Fruit fly (Drosophila melanogaster) whole organism, embryonic: ENCODE results near the gene CG2104.

Experiments
- Aef1 ChIP-seq: fragments of 200-800 bp; sonication (Bioruptor generic); IDR thresholded peaks from 3 replicates; pipeline ENCODE4 v1.3.6; 2022; ENCODE audit warnings: missing biosample characterization, missing genetic modification characterization
- B-H2 ChIP-seq: fragments of 200-800 bp; sonication (Bioruptor generic); optimal IDR thresholded peaks from 2 replicates; lab custom pipeline; 2018; ENCODE audit warnings: missing biosample characterization, mild to moderate bottlenecking, missing genetic modification characterization
- BEAF-32 ChIP-seq: fragments of 200-800 bp; sonication (Bioruptor generic); optimal IDR thresholded peaks from 3 replicates; lab custom pipeline; 2017; ENCODE audit warnings: missing biosample characterization, missing genetic modification characterization, mild to moderate bottlenecking, moderate library complexity, missing genetic modification reagents
- CG10654 ChIP-seq: fragments of 200-800 bp; sonication (Bioruptor generic); optimal IDR thresholded peaks from 2 replicates; lab custom pipeline; 2016; ENCODE audit warnings: missing biosample characterization, missing genetic modification characterization
- CG11696 ChIP-seq: fragments of 200-800 bp; sonication (Bioruptor generic); IDR thresholded peaks from 2 replicates; pipeline ENCODE4 v1.3.6; 2022; ENCODE audit warnings: missing biosample characterization, missing genetic modification characterization
- CG12744 ChIP-seq: fragments of 200-800 bp; sonication (Bioruptor generic); optimal IDR thresholded peaks from 2 replicates; lab custom pipeline; 2016; ENCODE audit warnings: missing biosample characterization, missing genetic modification characterization
- CG14667 ChIP-seq: fragments of 200-800 bp; sonication (Bioruptor generic); IDR thresholded peaks from 2 replicates; pipeline ENCODE4 v1.3.6; 2022; ENCODE audit warnings: missing biosample characterization, missing genetic modification characterization
- CG1529 ChIP-seq: fragments of 200-800 bp; sonication (Bioruptor generic); optimal IDR thresholded peaks from 3 replicates; lab custom pipeline; 2018; ENCODE audit warnings: missing biosample characterization, missing genetic modification characterization
- CG15479 ChIP-seq: fragments of 200-800 bp; sonication (Bioruptor generic); optimal IDR thresholded peaks from 3 replicates; lab custom pipeline; 2019; ENCODE audit warnings: missing biosample characterization, mild to moderate bottlenecking, missing genetic modification characterization, moderate library complexity
- CG16863 ChIP-seq: fragments of 200-800 bp; sonication (Bioruptor generic); optimal IDR thresholded peaks from 3 replicates; lab custom pipeline; 2016; ENCODE audit warnings: missing biosample characterization, missing genetic modification characterization
- CG17328 ChIP-seq: fragments of 200-800 bp; sonication (Bioruptor generic); IDR thresholded peaks from 2 replicates; pipeline ENCODE4 v1.3.6; 2022; ENCODE audit warnings: missing biosample characterization, missing genetic modification characterization
- CG17385 ChIP-seq: fragments of 200-800 bp; sonication (Bioruptor generic); optimal IDR thresholded peaks from 3 replicates; lab custom pipeline; 2018; ENCODE audit warnings: missing biosample characterization, mild to moderate bottlenecking, missing genetic modification characterization
- CG17912 ChIP-seq: fragments of 200-800 bp; sonication (Bioruptor generic); optimal IDR thresholded peaks from 2 replicates; lab custom pipeline; 2018; ENCODE audit warnings: missing biosample characterization, mild to moderate bottlenecking, missing genetic modification characterization
- CG18011 ChIP-seq: fragments of 200-800 bp; sonication (Bioruptor generic); optimal IDR thresholded peaks from 2 replicates; lab custom pipeline; 2017; ENCODE audit warnings: missing biosample characterization, missing genetic modification characterization, mild to moderate bottlenecking, moderate library complexity, missing genotype
- CG2678 ChIP-seq: fragments of 200-800 bp; sonication (Bioruptor generic); optimal IDR thresholded peaks from 3 replicates; lab custom pipeline; 2019; ENCODE audit warnings: missing biosample characterization, mild to moderate bottlenecking, missing genetic modification characterization, moderate library complexity
- CG2712 ChIP-seq: fragments of 200-800 bp; optimal IDR thresholded peaks from 3 replicates; lab custom pipeline; 2019; ENCODE audit warnings: missing biosample characterization, mild to moderate bottlenecking, missing genetic modification characterization, moderate library complexity
- CG32532 ChIP-seq: fragments of 200-800 bp; sonication (Bioruptor generic); IDR thresholded peaks from 2 replicates; pipeline ENCODE4 v1.3.6; 2022; ENCODE audit warnings: missing biosample characterization, missing genetic modification characterization
- CG32767 ChIP-seq: fragments of 200-800 bp; sonication (Bioruptor generic); IDR thresholded peaks from 2 replicates; pipeline ENCODE4 v1.3.6; 2022; ENCODE audit warnings: missing biosample characterization, missing genetic modification characterization
- CG3407 ChIP-seq: fragments of 200-800 bp; sonication (Bioruptor generic); optimal IDR thresholded peaks from 2 replicates; lab custom pipeline; 2018; ENCODE audit warnings: missing biosample characterization, mild to moderate bottlenecking, missing genetic modification characterization
- CG7271 ChIP-seq: fragments of 200-800 bp; sonication (Bioruptor generic); optimal IDR thresholded peaks from 2 replicates; lab custom pipeline; 2018; ENCODE audit warnings: missing biosample characterization, mild to moderate bottlenecking, missing genetic modification characterization, moderate library complexity
- CG7357 ChIP-seq: fragments of 200-800 bp; sonication (Bioruptor generic); IDR thresholded peaks from 3 replicates; pipeline ENCODE4 v1.3.6; 2022; ENCODE audit warnings: missing biosample characterization, missing genetic modification characterization
- CG9727 ChIP-seq: fragments of 200-800 bp; sonication (Bioruptor generic); optimal IDR thresholded peaks from 3 replicates; lab custom pipeline; 2017; ENCODE audit warnings: missing biosample characterization, mild to moderate bottlenecking, missing genetic modification characterization
- CHES-1-like ChIP-seq: fragments of 200-800 bp; sonication (Bioruptor generic); optimal IDR thresholded peaks from 2 replicates; lab custom pipeline; 2016; ENCODE audit warnings: missing biosample characterization, missing genetic modification characterization
- D19B ChIP-seq: fragments of 200-800 bp; sonication (Bioruptor generic); optimal IDR thresholded peaks from 2 replicates; lab custom pipeline; 2017; ENCODE audit warnings: missing biosample characterization, mild to moderate bottlenecking, missing genetic modification characterization
- Dfd ChIP-seq, 2 experiments: fragments of >200 bp; optimal IDR thresholded peaks; 2 replicates each; lab custom pipeline; 2017; ENCODE audit warnings: missing biosample characterization in 2 of 2, missing genetic modification characterization in 2 of 2
- Doc3 ChIP-seq: fragments of 200-800 bp; sonication (Bioruptor generic); IDR thresholded peaks from 3 replicates; pipeline ENCODE4 v1.3.6; 2022; ENCODE audit warnings: missing biosample characterization, missing genetic modification characterization; ENCODE audit not compliant: partially characterized antibody
- Fer1 ChIP-seq: fragments of 200-800 bp; sonication (Bioruptor generic); optimal IDR thresholded peaks from 2 replicates; lab custom pipeline; 2017; ENCODE audit warnings: missing biosample characterization, mild to moderate bottlenecking, missing genetic modification characterization
- Hand ChIP-seq: fragments of 200-800 bp; sonication (Bioruptor generic); optimal IDR thresholded peaks from 2 replicates; lab custom pipeline; 2017; ENCODE audit warnings: mild to moderate bottlenecking, missing biosample characterization, missing genetic modification reagents, missing genetic modification characterization
- Hsf ChIP-seq: fragments of 200-800 bp; sonication (Bioruptor generic); optimal IDR thresholded peaks from 3 replicates; lab custom pipeline; 2016; ENCODE audit warnings: missing biosample characterization, missing genetic modification characterization
- Ptx1 ChIP-seq: fragments of 200-800 bp; sonication (Bioruptor generic); IDR thresholded peaks from 2 replicates; pipeline ENCODE4 v1.3.6; 2022; ENCODE audit warnings: missing biosample characterization, missing genetic modification characterization
- bbx ChIP-seq: fragments of 200-800 bp; sonication (Bioruptor generic); IDR thresholded peaks from 2 replicates; pipeline ENCODE4 v1.3.6; 2022; ENCODE audit warnings: missing biosample characterization, missing genetic modification characterization; ENCODE audit not compliant: partially characterized antibody
- btn ChIP-seq: fragments of 200-800 bp; sonication (Bioruptor generic); optimal IDR thresholded peaks from 2 replicates; lab custom pipeline; 2016; ENCODE audit warnings: missing biosample characterization, missing genetic modification characterization
- chn ChIP-seq: fragments of 200-800 bp; sonication (Bioruptor generic); optimal IDR thresholded peaks from 2 replicates; lab custom pipeline; 2016; ENCODE audit warnings: missing biosample characterization, missing genetic modification characterization
- emc ChIP-seq: fragments of 200-800 bp; sonication (Bioruptor generic); optimal IDR thresholded peaks from 2 replicates; lab custom pipeline; 2016; ENCODE audit warnings: missing biosample characterization, missing genetic modification characterization
- eyg ChIP-seq: fragments of 200-800 bp; sonication (Bioruptor generic); optimal IDR thresholded peaks from 3 replicates; lab custom pipeline; 2016; ENCODE audit warnings: missing biosample characterization, missing genetic modification characterization
- grau ChIP-seq: fragments of 200-800 bp; optimal IDR thresholded peaks from 3 replicates; lab custom pipeline; 2019; ENCODE audit warnings: missing biosample characterization, mild to moderate bottlenecking, missing genetic modification characterization, moderate library complexity
- ken ChIP-seq: fragments of 200-800 bp; sonication (Bioruptor generic); IDR thresholded peaks from 3 replicates; pipeline ENCODE4 v1.3.6; 2022; ENCODE audit warnings: missing biosample characterization, missing genetic modification characterization
- knrl ChIP-seq: fragments of 200-800 bp; sonication (Bioruptor generic); IDR thresholded peaks from 3 replicates; pipeline ENCODE4 v1.3.6; 2022; ENCODE audit warnings: missing biosample characterization, missing genetic modification characterization; ENCODE audit not compliant: partially characterized antibody
- lola ChIP-seq, 3 experiments: fragments of >200 bp in 2 of 3; fragments of 200-800 bp in 1 of 3; sonication (Bioruptor generic) in 1 of 3; optimal IDR thresholded peaks; 2 replicates each; lab custom pipeline; 2017 to 2019; ENCODE audit warnings: missing biosample characterization in 3 of 3, missing genetic modification characterization in 3 of 3, mild to moderate bottlenecking in 1 of 3, moderate library complexity in 1 of 3
- maf-S ChIP-seq: fragments of 200-800 bp; sonication (Bioruptor generic); optimal IDR thresholded peaks from 2 replicates; lab custom pipeline; 2016; ENCODE audit warnings: missing biosample characterization, missing genetic modification characterization
- mirr ChIP-seq: fragments of 200-800 bp; sonication (Bioruptor generic); optimal IDR thresholded peaks from 3 replicates; lab custom pipeline; 2018; ENCODE audit warnings: missing biosample characterization, mild to moderate bottlenecking, missing genetic modification characterization
- nom ChIP-seq: fragments of 200-800 bp; sonication (Bioruptor generic); optimal IDR thresholded peaks from 2 replicates; lab custom pipeline; 2017; ENCODE audit warnings: missing biosample characterization, missing genetic modification characterization, mild to moderate bottlenecking, moderate library complexity, missing genetic modification reagents
- pfk ChIP-seq: fragments of 200-800 bp; sonication (Bioruptor generic); optimal IDR thresholded peaks from 2 replicates; lab custom pipeline; 2018; ENCODE audit warnings: missing biosample characterization, mild to moderate bottlenecking, missing genetic modification characterization, moderate library complexity
- schlank ChIP-seq: fragments of 200-800 bp; sonication (Bioruptor generic); optimal IDR thresholded peaks from 2 replicates; lab custom pipeline; 2018; ENCODE audit warnings: missing biosample characterization, mild to moderate bottlenecking, missing genetic modification characterization
- shn ChIP-seq: fragments of 200-800 bp; sonication (Bioruptor generic); optimal IDR thresholded peaks from 3 replicates; lab custom pipeline; 2016; ENCODE audit warnings: missing biosample characterization, missing genetic modification characterization
- tgo ChIP-seq: fragments of 200-800 bp; sonication (Bioruptor generic); IDR thresholded peaks from 3 replicates; pipeline ENCODE4 v1.3.6; 2022; ENCODE audit warnings: missing biosample characterization, missing genetic modification characterization
- toy ChIP-seq: fragments of 200-800 bp; sonication (Bioruptor generic); IDR thresholded peaks from 2 replicates; pipeline ENCODE4 v1.3.6; 2022; ENCODE audit warnings: missing biosample characterization, missing genetic modification characterization
- wor ChIP-seq: fragments of 200-800 bp; sonication (Bioruptor generic); IDR thresholded peaks from 2 replicates; pipeline ENCODE4 v1.3.6; 2022; ENCODE audit warnings: missing biosample characterization, missing genetic modification characterization

The CG2104 gene

dm6 chr3R:5742278-5743196 is 49.5 kb upstream of the CG2104 start, which contains the start of the genes Sym and Madm (continued):
- TF ChIP-seq knrl (GFP tag; lab: Robert Waterston, UW) (peak; percentile 91), tgo (0 out of 3 replicates have a peak, but pooled peaks have one; percentile 44), CG9727 (GFP tag; lab: Kevin White, UChicago) (peak; percentile 50), nom (GFP tag; lab: Kevin White, UChicago) (no peak), CG7271 (tag; lab: Kevin White, UChicago) (peak; percentile 49), CG2678 (tag; lab: Kevin White, UChicago) (no peak), mirr (no peak), Dfd (GFP tag; optimal IDR thresholded peaks at IDR 0.05; lab: Kevin White, UChicago) (no peak), CG1529 (no peak), ken (GFP tag; lab: Robert Waterston, UW) (no peak), grau (tag; lab: Kevin White, UChicago) (peak; percentile 52), CG11696 (GFP tag; lab: Robert Waterston, UW) (no peak), CG17385 (GFP tag; lab: Kevin White, UChicago) (no peak), CG15479 (GFP tag; lab: Kevin White, UChicago) (no peak), CG16863 (GFP tag; lab: Kevin White, UChicago) (no peak), emc (GFP tag; lab: Kevin White, UChicago) (no peak), CG3407 (GFP tag; lab: Kevin White, UChicago) (no peak), Hand (no peak), CG17912 (GFP tag; lab: Kevin White, UChicago) (no peak), Ptx1 (GFP tag; lab: Robert Waterston, UW) (peak; percentile 40), maf-S (GFP tag; lab: Kevin White, UChicago) (peak; percentile 40), CG14667 (GFP tag; lab: Robert Waterston, UW) (no peak), CG32767 (GFP tag; lab: Robert Waterston, UW) (no peak), shn (GFP tag; lab: Kevin White, UChicago) (peak; percentile 19), Hsf (GFP tag; lab: Kevin White, UChicago) (peak; percentile 55), pfk (no peak), schlank (tag; lab: Kevin White, UChicago) (no peak), B-H2 (GFP tag; lab: Kevin White, UChicago) (no peak), CG32532 (GFP tag; lab: Robert Waterston, UW) (no peak), CG7357 (GFP tag; lab: Robert Waterston, UW) (no peak), CG10654 (GFP tag; lab: Kevin White, UChicago) (peak; percentile 22), Doc3 (GFP tag; lab: Robert Waterston, UW) (peak; percentile 83), Fer1 (GFP tag; lab: Kevin White, UChicago) (no peak), lola (GFP tag; optimal IDR thresholded peaks at IDR 0.05; lab: Kevin White, UChicago) (peak in 1 of 3 experiments; percentile 40), CHES-1-like (GFP tag; lab: Kevin White, UChicago) (peak; percentile 54), D19B (GFP tag; lab: Kevin White, UChicago) (peak; percentile 4), Aef1 (GFP tag; lab: Robert Waterston, UW) (peak; percentile 14; the same call in 1 of the 3 replicates), btn (GFP tag; lab: Kevin White, UChicago) (no peak), eyg (GFP tag; lab: Kevin White, UChicago) (no peak), bbx (GFP tag; lab: Robert Waterston, UW) (peak; percentile 38; the same call in 1 of the 2 replicates), wor (no peak), CG12744 (GFP tag; lab: Kevin White, UChicago) (peak; percentile 30), chn (GFP tag; lab: Kevin White, UChicago) (peak; percentile 5), BEAF-32 (GFP tag; lab: Kevin White, UChicago) (peak; percentile 95), toy (GFP tag; lab: Robert Waterston, UW) (no peak), CG2712 (tag; lab: Kevin White, UChicago) (peak; percentile 54), CG18011 (GFP tag; lab: Kevin White, UChicago) (peak; percentile 33), CG17328 (GFP tag; lab: Robert Waterston, UW) (no peak)
